Fruit fly (Drosophila melanogaster) whole organism, embryonic: ENCODE measurements around the gene ics.
A peak's percentile ranks its signal among the peaks of the same experiment; 100 is the strongest.

Experiments
- Asciz ChIP-seq: fragments of 200-800 bp; sonication (Bioruptor generic); optimal IDR thresholded peaks from 2 replicates; lab custom pipeline; 2017; ENCODE audit warnings: missing biosample characterization, mild to moderate bottlenecking, missing genetic modification characterization, missing genetic modification reagents
- CG10979 ChIP-seq: fragments of 200-800 bp; sonication (Bioruptor generic); optimal IDR thresholded peaks from 2 replicates; lab custom pipeline; 2018; ENCODE audit warnings: missing biosample characterization, mild to moderate bottlenecking, missing genetic modification characterization, moderate library complexity
- CG17328 ChIP-seq: fragments of 200-800 bp; sonication (Bioruptor generic); IDR thresholded peaks from 2 replicates; pipeline ENCODE4 v1.3.6; 2022; ENCODE audit warnings: missing biosample characterization, missing genetic modification characterization
- CG18262 ChIP-seq: fragments of 200-800 bp; optimal IDR thresholded peaks from 3 replicates; lab custom pipeline; 2019; ENCODE audit warnings: missing biosample characterization, mild to moderate bottlenecking, missing genetic modification characterization, moderate library complexity
- CG1832 ChIP-seq: fragments of 200-800 bp; sonication (Bioruptor generic); optimal IDR thresholded peaks from 2 replicates; lab custom pipeline; 2017; ENCODE audit warnings: missing biosample characterization, mild to moderate bottlenecking, missing genetic modification characterization, inconsistent platforms
- CG2678 ChIP-seq: fragments of 200-800 bp; sonication (Bioruptor generic); optimal IDR thresholded peaks from 3 replicates; lab custom pipeline; 2019; ENCODE audit warnings: missing biosample characterization, mild to moderate bottlenecking, missing genetic modification characterization, moderate library complexity
- CG3163 ChIP-seq: fragments of 200-800 bp; sonication (Bioruptor generic); optimal IDR thresholded peaks from 3 replicates; lab custom pipeline; 2016; ENCODE audit warnings: missing biosample characterization, missing genetic modification characterization
- CG33557 ChIP-seq: fragments of 200-800 bp; sonication (Bioruptor generic); optimal IDR thresholded peaks from 2 replicates; lab custom pipeline; 2019; ENCODE audit warnings: missing biosample characterization, mild to moderate bottlenecking, missing genetic modification characterization, moderate library complexity
- CG3726 ChIP-seq: fragments of 200-800 bp; sonication (Bioruptor generic); IDR thresholded peaks from 3 replicates; pipeline ENCODE4, ENCODE4 v1.3.6; 2022; ENCODE audit warnings: missing biosample characterization, missing genetic modification characterization
- CG4282 ChIP-seq: fragments of 200-800 bp; sonication (Bioruptor generic); optimal IDR thresholded peaks from 2 replicates; lab custom pipeline; 2016; ENCODE audit warnings: missing biosample characterization, missing genetic modification characterization
- CG4328 ChIP-seq: fragments of 200-800 bp; sonication (Bioruptor generic); optimal IDR thresholded peaks from 3 replicates; lab custom pipeline; 2017; ENCODE audit warnings: missing biosample characterization, missing genetic modification reagents, missing genetic modification characterization
- CG4360 ChIP-seq: fragments of 200-800 bp; sonication (Bioruptor generic); IDR thresholded peaks from 2 replicates; pipeline ENCODE4 v1.3.6; 2022; ENCODE audit warnings: missing biosample characterization, missing genetic modification characterization
- CG4424 ChIP-seq: fragments of 200-800 bp; sonication (Bioruptor generic); optimal IDR thresholded peaks from 3 replicates; lab custom pipeline; 2016; ENCODE audit warnings: missing biosample characterization, missing genetic modification characterization
- CG6254 ChIP-seq: fragments of 200-800 bp; sonication (Bioruptor generic); optimal IDR thresholded peaks from 3 replicates; lab custom pipeline; 2017; ENCODE audit warnings: mild to moderate bottlenecking, missing biosample characterization, missing genetic modification reagents, missing genetic modification characterization
- CG6654 ChIP-seq: fragments of 200-800 bp; sonication (Bioruptor generic); optimal IDR thresholded peaks from 2 replicates; lab custom pipeline; 2017; ENCODE audit warnings: missing biosample characterization, mild to moderate bottlenecking, missing genetic modification characterization
- CG9797 ChIP-seq: fragments of 200-800 bp; sonication (Bioruptor generic); optimal IDR thresholded peaks from 3 replicates; lab custom pipeline; 2018; ENCODE audit warnings: missing biosample characterization, mild to moderate bottlenecking, missing genetic modification characterization
- CrebB ChIP-seq: fragments of 200-800 bp; sonication (Bioruptor generic); optimal IDR thresholded peaks from 3 replicates; lab custom pipeline; 2018; ENCODE audit warnings: missing biosample characterization, mild to moderate bottlenecking, missing genetic modification characterization
- Doc3 ChIP-seq: fragments of 200-800 bp; sonication (Bioruptor generic); IDR thresholded peaks from 3 replicates; pipeline ENCODE4 v1.3.6; 2022; ENCODE audit warnings: missing biosample characterization, missing genetic modification characterization; ENCODE audit not compliant: partially characterized antibody
- HLH54F ChIP-seq: fragments of 200-800 bp; sonication (Bioruptor generic); optimal IDR thresholded peaks from 3 replicates; lab custom pipeline; 2016; ENCODE audit warnings: missing biosample characterization, missing genetic modification characterization
- Lim3 ChIP-seq: fragments of 200-800 bp; sonication (Bioruptor generic); IDR thresholded peaks from 2 replicates; pipeline ENCODE4 v1.3.6; 2022; ENCODE audit warnings: missing biosample characterization, missing genetic modification characterization
- Opbp ChIP-seq: fragments of 200-800 bp; sonication (Bioruptor generic); IDR thresholded peaks from 3 replicates; pipeline ENCODE4 v1.3.6; 2022; ENCODE audit warnings: missing biosample characterization, missing genetic modification characterization; ENCODE audit not compliant: partially characterized antibody
- az2 ChIP-seq: fragments of 200-800 bp; sonication (Bioruptor generic); optimal IDR thresholded peaks from 3 replicates; lab custom pipeline; 2016; ENCODE audit warnings: missing biosample characterization, missing genetic modification characterization
- bab2 ChIP-seq: fragments of 200-800 bp; sonication (Bioruptor generic); optimal IDR thresholded peaks from 2 replicates; lab custom pipeline; 2016; ENCODE audit warnings: missing biosample characterization, missing genetic modification characterization
- bigmax ChIP-seq: fragments of 200-800 bp; sonication (Bioruptor generic); optimal IDR thresholded peaks from 2 replicates; lab custom pipeline; 2018; ENCODE audit warnings: missing biosample characterization, mild to moderate bottlenecking, missing genetic modification characterization
- ci ChIP-seq: fragments of 200-800 bp; sonication (Bioruptor generic); IDR thresholded peaks from 3 replicates; pipeline ENCODE4 v1.3.6; 2022; ENCODE audit warnings: missing biosample characterization, missing genetic modification characterization
- danr ChIP-seq: fragments of 200-800 bp; sonication (Bioruptor generic); IDR thresholded peaks from 2 replicates; pipeline ENCODE4 v1.3.6; 2022; ENCODE audit warnings: missing biosample characterization, missing genetic modification characterization
- dmrt99B ChIP-seq: fragments of 200-800 bp; sonication (Bioruptor generic); optimal IDR thresholded peaks from 2 replicates; lab custom pipeline; 2018; ENCODE audit warnings: missing biosample characterization, mild to moderate bottlenecking, missing genetic modification characterization, moderate library complexity
- gem ChIP-seq: fragments of 200-800 bp; sonication (Bioruptor generic); optimal IDR thresholded peaks from 2 replicates; lab custom pipeline; 2019; ENCODE audit warnings: missing biosample characterization, mild to moderate bottlenecking, missing genetic modification characterization, moderate library complexity
- h ChIP-seq: fragments of >200 bp; optimal IDR thresholded peaks from 2 replicates; lab custom pipeline; 2017
- inv ChIP-seq: fragments of 200-800 bp; sonication (Bioruptor generic); IDR thresholded peaks from 2 replicates; pipeline ENCODE4 v1.3.6; 2022; ENCODE audit warnings: missing biosample characterization, missing genetic modification characterization; ENCODE audit not compliant: partially characterized antibody
- mld ChIP-seq: fragments of 200-800 bp; sonication (Bioruptor generic); IDR thresholded peaks from 3 replicates; pipeline ENCODE4 v1.3.6; 2022; ENCODE audit warnings: missing biosample characterization, missing genetic modification characterization; ENCODE audit not compliant: partially characterized antibody
- nerfin-1 ChIP-seq: fragments of 200-800 bp; sonication (Bioruptor generic); optimal IDR thresholded peaks from 3 replicates; lab custom pipeline; 2019; ENCODE audit warnings: missing biosample characterization, mild to moderate bottlenecking, missing genetic modification characterization, moderate library complexity
- nom ChIP-seq: fragments of 200-800 bp; sonication (Bioruptor generic); optimal IDR thresholded peaks from 2 replicates; lab custom pipeline; 2017; ENCODE audit warnings: missing biosample characterization, missing genetic modification characterization, mild to moderate bottlenecking, moderate library complexity, missing genetic modification reagents
- otp ChIP-seq: fragments of 200-800 bp; sonication (Bioruptor generic); IDR thresholded peaks from 3 replicates; pipeline ENCODE4, ENCODE4 v1.3.6; 2022; ENCODE audit warnings: missing biosample characterization, missing genetic modification characterization
- pan ChIP-seq, 4 experiments: fragments of >200 bp in 3 of 4; fragments of 200-800 bp in 1 of 4; sonication (Bioruptor generic) in 1 of 4; optimal IDR thresholded peaks in 3 of 4; IDR thresholded peaks in 1 of 4; 2 replicates each; pipeline versions ENCODE4 v1.3.6 to Lab custom; 2017 to 2022; ENCODE audit warnings: missing biosample characterization in 2 of 4, missing genetic modification characterization in 2 of 4, mixed read lengths in 1 of 4
- pzg ChIP-seq: fragments of 200-800 bp; sonication (Bioruptor generic); optimal IDR thresholded peaks from 3 replicates; lab custom pipeline; 2018; ENCODE audit warnings: missing biosample characterization, mild to moderate bottlenecking, missing genetic modification characterization, moderate library complexity
- sc ChIP-seq, 3 experiments: fragments of >200 bp in 2 of 3; fragments of 200-800 bp in 1 of 3; sonication (Bioruptor generic) in 1 of 3; optimal IDR thresholded peaks; 2 replicates in 2 of 3; 3 replicates in 1 of 3; lab custom pipeline; 2017; ENCODE audit warnings: mild to moderate bottlenecking in 1 of 3, missing biosample characterization in 1 of 3, missing genetic modification characterization in 1 of 3, missing genetic modification reagents in 1 of 3
- sim ChIP-seq: fragments of 200-800 bp; sonication (Bioruptor generic); IDR thresholded peaks from 2 replicates; pipeline ENCODE4 v1.3.6; 2022; ENCODE audit warnings: missing biosample characterization, missing genetic modification characterization
- slbo ChIP-seq: fragments of 200-800 bp; sonication (Bioruptor generic); IDR thresholded peaks from 2 replicates; pipeline ENCODE4 v1.3.6; 2022; ENCODE audit warnings: missing biosample characterization, missing genetic modification characterization
- tio ChIP-seq: fragments of 200-800 bp; sonication (Bioruptor generic); optimal IDR thresholded peaks from 2 replicates; lab custom pipeline; 2017; ENCODE audit warnings: missing biosample characterization, missing genetic modification characterization, inconsistent platforms
- tll ChIP-seq, 2 experiments: fragments of 200-800 bp in 1 of 2; fragments of >200 bp in 1 of 2; sonication (Bioruptor generic) in 1 of 2; optimal IDR thresholded peaks; 2 replicates each; lab custom pipeline; 2017 to 2019; ENCODE audit warnings: missing biosample characterization in 2 of 2, missing genetic modification characterization in 2 of 2, mild to moderate bottlenecking in 1 of 2, moderate library complexity in 1 of 2
- twi ChIP-seq: fragments of 200-800 bp; optimal IDR thresholded peaks from 2 replicates; lab custom pipeline; 2019; ENCODE audit warnings: missing biosample characterization, mild to moderate bottlenecking, missing genetic modification characterization, moderate library complexity
- zen ChIP-seq: fragments of 200-800 bp; sonication (Bioruptor generic); optimal IDR thresholded peaks from 3 replicates; lab custom pipeline; 2018; ENCODE audit warnings: missing biosample characterization, mild to moderate bottlenecking, missing genetic modification characterization, moderate library complexity
- zen2 ChIP-seq: fragments of 200-800 bp; sonication (Bioruptor generic); IDR thresholded peaks from 3 replicates; pipeline ENCODE4 v1.3.6; 2022; ENCODE audit warnings: missing biosample characterization, missing genetic modification characterization; ENCODE audit not compliant: partially characterized antibody
- zfh1 ChIP-seq: fragments of 200-800 bp; sonication (Bioruptor generic); IDR thresholded peaks from 3 replicates; pipeline ENCODE4 v1.3.6; 2022; ENCODE audit warnings: missing biosample characterization, missing genetic modification characterization

The ics gene

dm6 chr2L:13666017-13666667, 23.7 kb upstream of the ics start (continued):
- TF ChIP-seq CG18262 (tag; lab: Kevin White, UChicago), result peak; percentile 55
- peak; percentile 6 for TF ChIP-seq tio (GFP tag; lab: Kevin White, UChicago)
- peak; percentile 75 for TF ChIP-seq CG1832 (GFP tag; lab: Kevin White, UChicago)
- TF ChIP-seq bigmax (GFP tag; lab: Kevin White, UChicago), result no peak
- peak; percentile 46 for TF ChIP-seq dmrt99B
- TF ChIP-seq sc (optimal IDR thresholded peaks at IDR 0.05; lab: Kevin White, UChicago), result no peak
- peak; percentile 17 for TF ChIP-seq sc (GFP tag; optimal IDR thresholded peaks at IDR 0.05; lab: Kevin White, UChicago)
- TF ChIP-seq h (lab: Kevin White, UChicago), result no peak
- TF ChIP-seq nerfin-1, result peak; percentile 41
- TF ChIP-seq CG17328 (GFP tag; lab: Robert Waterston, UW), result peak; percentile 64
- peak; percentile 26 for TF ChIP-seq CG4424 (GFP tag; lab: Kevin White, UChicago)
- TF ChIP-seq zfh1 (GFP tag; lab: Robert Waterston, UW), result peak; percentile 12; the same call in 1 of the 3 replicates
- TF ChIP-seq slbo (GFP tag; lab: Robert Waterston, UW), result peak; percentile 6; the same call in 1 of the 2 replicates
- TF ChIP-seq az2, result peak; percentile 36
- TF ChIP-seq CG4360 (GFP tag; lab: Robert Waterston, UW), result peak; percentile 100
- peak; percentile 34 for TF ChIP-seq Asciz (GFP tag; lab: Kevin White, UChicago)
- no peak for TF ChIP-seq danr (GFP tag; lab: Robert Waterston, UW)
- peak; percentile 45; the same call in 2 of the 3 replicates for TF ChIP-seq Opbp (GFP tag; lab: Robert Waterston, UW)

dm6 chr2L:13665025-13665881, 22.9 kb upstream of the ics start, which contains the start of gene CG18507:
TSS of gene CG18507 (plus strand) at chr2L:13665525.
- no peak for TF ChIP-seq zen (tag; lab: Kevin White, UChicago)
- TF ChIP-seq CG9797 (GFP tag; lab: Kevin White, UChicago), result no peak
- no peak for TF ChIP-seq zen2 (GFP tag; lab: Robert Waterston, UW)
- TF ChIP-seq CG6254 (GFP tag; lab: Kevin White, UChicago), result no peak
- no peak for TF ChIP-seq CrebB (tag; lab: Kevin White, UChicago)
- no peak for TF ChIP-seq ci (GFP tag; lab: Robert Waterston, UW)
- peak; percentile 10 for TF ChIP-seq gem (tag; lab: Kevin White, UChicago)
- no peak for TF ChIP-seq HLH54F (GFP tag; lab: Kevin White, UChicago)
- TF ChIP-seq CG3726 (GFP tag; lab: Robert Waterston, UW), result no peak
- no peak for TF ChIP-seq CG6654 (GFP tag; lab: Kevin White, UChicago)
- no peak for TF ChIP-seq Doc3
- no peak for TF ChIP-seq inv (GFP tag; lab: Robert Waterston, UW)
- peak; percentile 42 for TF ChIP-seq CG2678 (tag; lab: Kevin White, UChicago)
- peak; percentile 79 for TF ChIP-seq bigmax (GFP tag; lab: Kevin White, UChicago)
- TF ChIP-seq pan (optimal IDR thresholded peaks at IDR 0.05; lab: Kevin White, UChicago), result no peak
- no peak for TF ChIP-seq pan (GFP tag; optimal IDR thresholded peaks at IDR 0.05 in 1 of 2, IDR thresholded peaks at IDR 0.05 in 1 of 2)
- no peak for TF ChIP-seq CG3163 (GFP tag; lab: Kevin White, UChicago)
- TF ChIP-seq bab2 (GFP tag; lab: Kevin White, UChicago), result no peak
- TF ChIP-seq sim (GFP tag; lab: Robert Waterston, UW), result no peak
- no peak for TF ChIP-seq mld (GFP tag; lab: Robert Waterston, UW)
- TF ChIP-seq CG4328 (GFP tag; lab: Kevin White, UChicago), result no peak
- no peak for TF ChIP-seq CG4282 (GFP tag; lab: Kevin White, UChicago)
- no peak for TF ChIP-seq twi (tag; lab: Kevin White, UChicago)
- TF ChIP-seq pzg (GFP tag; lab: Kevin White, UChicago), result no peak
- no peak for TF ChIP-seq CG10979 (tag; lab: Kevin White, UChicago)
- TF ChIP-seq tll (GFP tag; optimal IDR thresholded peaks at IDR 0.05; lab: Kevin White, UChicago), result no peak
- peak; percentile 90 for TF ChIP-seq nom (GFP tag; lab: Kevin White, UChicago)
- TF ChIP-seq Lim3 (GFP tag; lab: Robert Waterston, UW), result no peak
- no peak for TF ChIP-seq CG33557 (GFP tag; lab: Kevin White, UChicago)
- TF ChIP-seq otp (GFP tag; lab: Robert Waterston, UW), result 0 out of 3 replicates have a peak, but pooled peaks have one; percentile 11
